Fruit fly (Drosophila melanogaster): Measurements from ENCODE around the gene Rbp6.
A peak's percentile ranks its signal among the peaks of the same experiment; 100 is the strongest.

The Rbp6 gene

DNA sequence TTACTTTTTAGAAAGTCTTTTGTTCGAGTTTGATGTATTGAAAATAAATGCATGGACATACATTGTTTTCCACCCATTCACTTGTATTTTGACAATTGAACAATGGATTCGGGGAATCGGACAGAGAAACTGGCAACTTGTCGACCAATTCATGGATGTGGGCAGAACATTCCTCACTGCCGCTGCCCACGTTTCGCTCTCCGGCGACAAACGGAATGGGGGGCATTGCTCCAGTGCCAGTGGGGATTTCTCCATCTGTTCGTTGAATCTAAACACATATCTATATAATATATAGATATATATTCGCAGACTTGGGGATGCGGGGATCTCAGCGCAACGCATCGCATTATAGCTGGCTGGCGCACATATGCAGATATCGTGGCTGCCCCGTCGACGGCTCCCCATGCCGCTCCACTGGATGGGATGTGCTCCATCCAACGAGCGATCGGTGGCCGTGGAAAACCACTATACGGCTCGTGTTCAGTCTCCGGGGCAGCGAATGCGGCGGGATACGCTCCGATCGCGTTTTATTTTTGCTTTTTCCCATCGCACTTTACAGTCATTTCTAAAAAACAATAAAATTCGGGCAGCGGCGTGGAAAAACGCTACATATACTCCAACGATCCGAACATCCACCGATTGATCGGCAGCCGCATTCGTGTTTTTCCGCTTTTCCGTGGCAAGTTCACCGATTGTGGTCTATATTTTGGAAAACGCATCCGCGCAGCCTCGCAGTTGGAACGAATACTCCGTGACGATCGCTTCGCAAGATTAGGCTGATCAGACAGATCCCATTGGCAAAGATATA, 192.4 kb downstream of the Rbp6 start, which contains the start of gene TpnC73F:
Gene TpnC73F, plus strand, starts transcription at position 633 of the 808 bp plus-strand sequence.
- TF ChIP-seq dsf (GFP tag; optimal IDR thresholded peaks at IDR 0.05; ENCODE audit: borderline replicate concordance) (no peak), Rel (GFP tag; optimal IDR thresholded peaks at IDR 0.05) (no peak), Rel (tag; optimal IDR thresholded peaks at IDR 0.05) (peak; percentile 6)

- no peak for TF ChIP-seq Myc (optimal IDR thresholded peaks at IDR 0.05)
- no peak for TF ChIP-seq psq (GFP tag; optimal IDR thresholded peaks at IDR 0.05)
- no peak for TF ChIP-seq rgr (GFP tag; optimal IDR thresholded peaks at IDR 0.05)
- TF ChIP-seq ey (GFP tag; optimal IDR thresholded peaks at IDR 0.05) = no peak
- TF ChIP-seq Abd-B (GFP tag; optimal IDR thresholded peaks at IDR 0.05) = no peak
- TF ChIP-seq foxo (GFP tag; optimal IDR thresholded peaks at IDR 0.05) = no peak
- peak; percentile 36 for TF ChIP-seq CG9705 (GFP tag; optimal IDR thresholded peaks at IDR 0.05)
- TF ChIP-seq Dif (GFP tag; optimal IDR thresholded peaks at IDR 0.05; ENCODE audit: partially characterized antibody) = no peak
- TF ChIP-seq usp (GFP tag; optimal IDR thresholded peaks at IDR 0.05) = no peak
- TF ChIP-seq HLH106 (tag; optimal IDR thresholded peaks at IDR 0.05) = peak; percentile 24
- no peak for TF ChIP-seq lola (GFP tag; optimal IDR thresholded peaks at IDR 0.05)
- TF ChIP-seq br (GFP tag; optimal IDR thresholded peaks at IDR 0.05) = no peak
- TF ChIP-seq OdsH (GFP tag; optimal IDR thresholded peaks at IDR 0.05) = no peak
- no peak for TF ChIP-seq Dfd (GFP tag; optimal IDR thresholded peaks at IDR 0.05)
- no peak for TF ChIP-seq fru (GFP tag; optimal IDR thresholded peaks at IDR 0.05)
- TF ChIP-seq sage (GFP tag; optimal IDR thresholded peaks at IDR 0.05) = no peak
Measured at dm6 chr3L:17044799-17045198, 193.2 kb downstream of the Rbp6 start, which contains the start of gene Pop5. TSS of gene Pop5 (minus strand) at chr3L:17045038.

- peak; percentile 18 for TF ChIP-seq Myc (optimal IDR thresholded peaks at IDR 0.05)
- no peak for TF ChIP-seq Dfd (GFP tag; optimal IDR thresholded peaks at IDR 0.05)
- TF ChIP-seq Vsx2 (GFP tag; optimal IDR thresholded peaks at IDR 0.05; ENCODE audit: partially characterized antibody) = peak; percentile 45
- TF ChIP-seq Dif (GFP tag; optimal IDR thresholded peaks at IDR 0.05; ENCODE audit: partially characterized antibody) = peak; percentile 29
Measured at dm6 chr3L:17042297-17042921, 195.6 kb downstream of the Rbp6 start, which contains the start of the genes scaf6 and Papst2. TSS of gene scaf6 (minus strand) at chr3L:17042574. TSS of gene Papst2 (plus strand) at chr3L:17042797.

DNA sequence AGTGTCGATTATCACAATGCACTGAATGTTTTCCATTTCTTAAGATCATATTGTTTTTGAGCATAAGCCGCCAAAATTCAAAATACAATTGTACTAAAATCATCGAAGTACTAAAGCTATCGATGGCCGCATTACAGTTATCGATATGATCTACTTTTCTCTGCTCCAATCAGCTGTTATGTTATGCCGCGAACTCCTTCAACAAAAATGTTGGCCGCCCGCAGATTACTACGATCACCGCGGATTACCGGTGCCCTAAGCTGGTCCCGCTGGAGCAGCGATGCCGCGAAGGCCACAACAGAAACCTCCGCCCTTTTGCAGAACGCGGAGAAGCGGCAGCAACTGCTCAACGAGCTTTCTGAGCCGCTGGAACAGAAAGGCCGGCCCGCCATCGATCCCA, 202.5 kb downstream of the Rbp6 start, which contains the start of gene beg:
Gene beg, plus strand, starts transcription at position 177 of the 400 bp plus-strand sequence.
- TF ChIP-seq rgr (GFP tag; optimal IDR thresholded peaks at IDR 0.05) = no peak
- TF ChIP-seq Myc (optimal IDR thresholded peaks at IDR 0.05) = peak; percentile 29

dm6 chr3L:17033309-17033708, 204.7 kb downstream of the Rbp6 start:
- TF ChIP-seq Dif (GFP tag; optimal IDR thresholded peaks at IDR 0.05; ENCODE audit: partially characterized antibody) (no peak), OdsH (GFP tag; optimal IDR thresholded peaks at IDR 0.05) (no peak), dl (GFP tag; optimal IDR thresholded peaks at IDR 0.05; ENCODE audit: insufficient read depth in 1 of 2, partially characterized antibody in 2 of 2) (no peak), CG9705 (GFP tag; optimal IDR thresholded peaks at IDR 0.05) (no peak), Abd-B (GFP tag; optimal IDR thresholded peaks at IDR 0.05) (no peak), HLH106 (tag; optimal IDR thresholded peaks at IDR 0.05) (no peak), Hr78 (GFP tag; optimal IDR thresholded peaks at IDR 0.05) (no peak), rgr (GFP tag; optimal IDR thresholded peaks at IDR 0.05) (no peak), brk (GFP tag; optimal IDR thresholded peaks at IDR 0.05) (no peak), h (GFP tag; optimal IDR thresholded peaks at IDR 0.05) (no peak), jim (GFP tag; optimal IDR thresholded peaks at IDR 0.05) (no peak), Rel (GFP tag; optimal IDR thresholded peaks at IDR 0.05) (no peak), Rel (tag; optimal IDR thresholded peaks at IDR 0.05) (no peak), Sp1 (GFP tag; optimal IDR thresholded peaks at IDR 0.05) (no peak), psq (GFP tag; optimal IDR thresholded peaks at IDR 0.05) (no peak), Vsx2 (GFP tag; optimal IDR thresholded peaks at IDR 0.05; ENCODE audit: partially characterized antibody) (no peak), Dfd (GFP tag; optimal IDR thresholded peaks at IDR 0.05) (no peak), CG32264 (GFP tag; optimal IDR thresholded peaks at IDR 0.05) (no peak), dmrt93B (GFP tag; optimal IDR thresholded peaks at IDR 0.05) (no peak), lola (GFP tag; optimal IDR thresholded peaks at IDR 0.05) (no peak), N (GFP tag; optimal IDR thresholded peaks at IDR 0.05) (no peak)
